Worm (Caenorhabditis elegans): Measurements from ENCODE around the gene F58E6.8.

The F58E6.8 gene

DNA sequence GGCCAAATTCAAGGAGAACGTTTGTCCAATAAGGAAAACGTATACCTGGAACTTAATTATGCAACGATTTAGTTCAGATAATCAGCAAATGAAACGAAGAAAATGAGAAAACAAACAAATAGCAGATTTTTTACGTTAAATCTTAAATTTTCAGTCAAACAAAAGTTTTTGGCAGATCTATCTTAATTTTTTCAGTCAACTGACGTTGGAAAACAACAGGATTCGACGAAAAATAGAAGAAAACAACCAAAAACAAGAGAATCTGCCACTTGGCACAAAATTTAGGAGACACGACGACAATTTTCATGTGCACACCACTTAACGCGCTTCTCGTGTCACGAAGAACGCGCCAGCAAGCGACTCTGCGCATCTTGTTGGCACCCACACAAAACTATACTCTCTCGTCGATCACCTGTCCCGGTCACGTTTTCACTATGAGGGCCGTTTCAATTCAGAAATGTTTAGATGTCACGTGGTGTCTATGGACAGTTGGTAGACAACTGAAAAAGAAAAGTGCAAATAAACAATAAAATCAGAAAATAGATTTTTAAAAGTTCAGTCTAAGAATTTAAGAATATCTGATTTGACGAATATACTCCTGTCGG, 34.1 kb upstream of the F58E6.8 start, which contains the start of gene ztf-7 (continued):
- peak; percentile 83 for TF ChIP-seq unc-55 (GFP tag; optimal IDR thresholded peaks at IDR 0.05)
- TF ChIP-seq ztf-4 (tag; optimal IDR thresholded peaks at IDR 0.05), result peak; percentile 91
- TF ChIP-seq gmeb-1 (tag; optimal IDR thresholded peaks at IDR 0.05), result peak; percentile 92
- no peak for TF ChIP-seq nhr-12 (tag; optimal IDR thresholded peaks at IDR 0.05)
- no peak for TF ChIP-seq nhr-77 (tag; optimal IDR thresholded peaks at IDR 0.05)
- no peak for TF ChIP-seq aly-2 (tag; optimal IDR thresholded peaks at IDR 0.05)
- TF ChIP-seq ztf-1 (GFP tag; conservative IDR thresholded peaks at IDR 0.05), result no peak
- TF ChIP-seq F13H6.1 (tag; optimal IDR thresholded peaks at IDR 0.05), result peak; percentile 96
- TF ChIP-seq nhr-10 (tag; optimal IDR thresholded peaks at IDR 0.05), result no peak
- TF ChIP-seq fos-1 (tag; optimal IDR thresholded peaks at IDR 0.05), result peak; percentile 88
- TF ChIP-seq R02D3.7 (tag; optimal IDR thresholded peaks at IDR 0.05), result peak; percentile 32
- TF ChIP-seq lin-39 (tag; optimal IDR thresholded peaks at IDR 0.05), result no peak
- TF ChIP-seq skn-1 (tag; optimal IDR thresholded peaks at IDR 0.05), result peak; percentile 72

DNA sequence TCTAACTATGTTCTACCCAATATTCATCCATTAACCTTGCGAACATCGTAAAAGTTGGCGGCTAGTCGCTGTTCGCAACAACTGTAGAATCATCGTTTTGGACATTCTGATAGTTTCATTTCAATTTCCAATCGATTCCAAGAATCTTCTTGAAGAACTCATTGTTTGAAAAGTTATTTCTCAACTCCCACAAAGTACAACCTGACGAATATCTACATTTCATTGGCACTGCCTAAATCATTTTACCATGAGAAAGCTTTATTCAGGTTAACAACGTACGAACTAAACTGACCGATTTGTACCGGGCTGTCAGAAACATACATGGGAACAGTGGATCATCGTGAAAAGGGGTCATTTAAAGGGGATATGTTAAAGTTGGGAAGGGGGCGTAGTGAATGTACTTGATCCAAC, 31.1 kb upstream of the F58E6.8 start, which contains the start of gene F46B6.6:
F46B6.6 (minus strand) TSS at position 148 of the 411 bp plus-strand sequence.
- TF ChIP-seq nhr-10 (tag; optimal IDR thresholded peaks at IDR 0.05) (no peak), elt-1 (tag; optimal IDR thresholded peaks at IDR 0.05) (no peak), ama-1 (optimal IDR thresholded peaks at IDR 0.05) (peak; percentile 82), Y55F3AM.14 (GFP tag; optimal IDR thresholded peaks at IDR 0.05) (no peak), blmp-1 (tag; optimal IDR thresholded peaks at IDR 0.05; ENCODE audit: insufficient read depth) (no peak), nhr-23 (tag; optimal IDR thresholded peaks at IDR 0.05) (no peak), crh-2 (tag; optimal IDR thresholded peaks at IDR 0.05) (no peak), F13H6.1 (tag; optimal IDR thresholded peaks at IDR 0.05) (peak; percentile 6), nhr-11 (tag; optimal IDR thresholded peaks at IDR 0.05) (no peak), nhr-129 (tag; optimal IDR thresholded peaks at IDR 0.05) (peak; percentile 6), gmeb-1 (tag; optimal IDR thresholded peaks at IDR 0.05) (no peak), nhr-25 (tag; optimal IDR thresholded peaks at IDR 0.05) (peak; percentile 39), ztf-11 (tag; optimal IDR thresholded peaks at IDR 0.05) (no peak), ztf-1 (GFP tag; conservative IDR thresholded peaks at IDR 0.05) (no peak), nhr-12 (tag; optimal IDR thresholded peaks at IDR 0.05) (no peak)

DNA sequence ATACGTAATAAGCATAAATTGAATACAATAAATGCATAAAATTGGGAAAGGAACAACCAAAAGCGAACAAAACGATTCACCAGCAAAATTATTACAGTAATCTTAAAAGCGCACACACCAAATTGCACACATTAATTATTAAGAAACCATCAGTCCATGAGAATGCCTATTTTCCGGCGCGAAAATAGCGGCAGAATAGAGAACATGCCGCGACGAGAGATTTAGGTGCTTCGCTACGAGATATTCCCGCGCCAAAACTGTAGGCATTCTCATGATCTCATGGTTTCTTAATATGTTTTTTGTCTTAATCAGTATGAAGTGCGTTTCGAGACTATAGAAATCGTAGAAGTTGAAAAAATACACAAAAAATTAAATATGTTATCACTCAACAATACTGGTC, 28.6 kb upstream of the F58E6.8 start:
- TF ChIP-seq ZK546.5 (tag; optimal IDR thresholded peaks at IDR 0.05), result no peak
- no peak for TF ChIP-seq nhr-129 (tag; optimal IDR thresholded peaks at IDR 0.05)
- TF ChIP-seq alr-1 (tag; optimal IDR thresholded peaks at IDR 0.05), result no peak
- no peak for TF ChIP-seq sma-9 (GFP tag; optimal IDR thresholded peaks at IDR 0.05)
- TF ChIP-seq sma-9 (tag; optimal IDR thresholded peaks at IDR 0.05), result no peak
- TF ChIP-seq blmp-1 (tag; optimal IDR thresholded peaks at IDR 0.05; ENCODE audit: insufficient read depth), result no peak
- TF ChIP-seq nhr-77 (tag; optimal IDR thresholded peaks at IDR 0.05), result no peak
- no peak for TF ChIP-seq F13H6.1 (tag; optimal IDR thresholded peaks at IDR 0.05)
- no peak for TF ChIP-seq mab-5 (tag; optimal IDR thresholded peaks at IDR 0.05)
- no peak for TF ChIP-seq ceh-16 (tag; optimal IDR thresholded peaks at IDR 0.05)
- no peak for TF ChIP-seq ama-1 (optimal IDR thresholded peaks at IDR 0.05)
- TF ChIP-seq zag-1 (tag; optimal IDR thresholded peaks at IDR 0.05), result no peak
- TF ChIP-seq ztf-1 (GFP tag; conservative IDR thresholded peaks at IDR 0.05), result no peak
- no peak for TF ChIP-seq nhr-6 (tag; optimal IDR thresholded peaks at IDR 0.05)
- TF ChIP-seq C34F6.9 (tag; optimal IDR thresholded peaks at IDR 0.05), result no peak
- TF ChIP-seq nhr-12 (tag; optimal IDR thresholded peaks at IDR 0.05), result no peak

DNA sequence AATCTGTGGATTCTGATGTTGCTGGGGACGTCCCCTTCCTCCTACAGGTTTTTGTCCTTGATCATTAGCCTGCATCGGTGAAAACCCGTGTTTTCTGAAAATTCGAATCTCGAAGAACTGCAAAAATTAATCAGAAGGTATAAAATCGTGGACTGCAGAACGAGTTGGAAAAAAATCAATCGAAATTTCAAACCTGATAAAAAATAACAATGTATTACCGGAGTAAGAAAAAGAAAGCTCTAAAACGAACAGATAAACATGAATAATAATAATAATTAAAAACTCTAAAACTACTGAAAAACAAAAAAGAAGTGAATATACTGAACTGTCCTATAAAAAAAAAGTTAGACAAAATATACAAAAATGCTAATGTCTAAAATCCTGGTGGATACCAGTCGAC, 27.3 kb upstream of the F58E6.8 start, which contains the start of gene F46B6.5:
F46B6.5 (minus strand) TSS at position 101 of the 400 bp plus-strand sequence.
- TF ChIP-seq ztf-1 (GFP tag; conservative IDR thresholded peaks at IDR 0.05), result no peak
- TF ChIP-seq lin-39 (tag; optimal IDR thresholded peaks at IDR 0.05), result no peak
- TF ChIP-seq nhr-23 (tag; optimal IDR thresholded peaks at IDR 0.05), result no peak
- no peak for TF ChIP-seq C34F6.9 (tag; optimal IDR thresholded peaks at IDR 0.05)
- no peak for TF ChIP-seq fos-1 (tag; optimal IDR thresholded peaks at IDR 0.05)
- TF ChIP-seq gmeb-1 (tag; optimal IDR thresholded peaks at IDR 0.05), result no peak
- no peak for TF ChIP-seq egl-27 (tag; optimal IDR thresholded peaks at IDR 0.05)
- no peak for TF ChIP-seq ceh-16 (tag; optimal IDR thresholded peaks at IDR 0.05)
- no peak for TF ChIP-seq sma-9 (GFP tag; optimal IDR thresholded peaks at IDR 0.05)
- TF ChIP-seq sma-9 (tag; optimal IDR thresholded peaks at IDR 0.05), result no peak
- TF ChIP-seq nhr-21 (tag; optimal IDR thresholded peaks at IDR 0.05), result no peak

DNA sequence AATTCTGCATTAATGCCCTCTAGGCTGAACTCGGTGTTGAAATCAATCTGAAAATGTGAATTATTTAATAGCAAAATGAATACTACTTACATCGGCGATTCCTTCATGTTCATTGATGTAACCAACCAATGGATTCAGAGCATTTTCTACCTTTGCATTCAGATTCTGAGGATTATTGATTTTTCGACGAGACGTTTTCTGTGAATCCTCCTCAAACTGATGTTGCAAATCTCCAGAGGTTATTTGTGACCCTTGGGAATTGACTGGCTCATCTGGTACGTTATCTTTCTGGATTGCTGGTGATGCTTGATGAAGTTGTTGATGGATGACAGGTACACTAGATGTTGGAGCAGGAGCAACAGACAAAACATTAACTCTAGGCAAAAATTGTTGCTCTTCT, 26.4 kb upstream of the F58E6.8 start:
- no peak for TF ChIP-seq nhr-12 (tag; optimal IDR thresholded peaks at IDR 0.05)
- no peak for TF ChIP-seq lsy-2 (tag; optimal IDR thresholded peaks at IDR 0.05)
- no peak for TF ChIP-seq crh-2 (tag; optimal IDR thresholded peaks at IDR 0.05)
- TF ChIP-seq nhr-129 (tag; optimal IDR thresholded peaks at IDR 0.05), result no peak
- no peak for TF ChIP-seq fos-1 (tag; optimal IDR thresholded peaks at IDR 0.05)
- no peak for TF ChIP-seq sma-3 (GFP tag; optimal IDR thresholded peaks at IDR 0.05)
- TF ChIP-seq ZK546.5 (tag; optimal IDR thresholded peaks at IDR 0.05), result no peak
- no peak for TF ChIP-seq lin-13 (GFP tag; optimal IDR thresholded peaks at IDR 0.05)
- no peak for TF ChIP-seq egl-27 (tag; optimal IDR thresholded peaks at IDR 0.05)
- TF ChIP-seq ztf-4 (tag; optimal IDR thresholded peaks at IDR 0.05), result no peak
- no peak for TF ChIP-seq dmd-4 (tag; optimal IDR thresholded peaks at IDR 0.05)
- no peak for TF ChIP-seq blmp-1 (tag; optimal IDR thresholded peaks at IDR 0.05; ENCODE audit: insufficient read depth)
- no peak for TF ChIP-seq unc-62 (GFP tag; optimal IDR thresholded peaks at IDR 0.05)
- no peak for TF ChIP-seq peb-1 (tag; optimal IDR thresholded peaks at IDR 0.05)
- no peak for TF ChIP-seq nhr-25 (tag; optimal IDR thresholded peaks at IDR 0.05)
